1 fruit fly cellular context compared by ENCODE assay signal in genomic region chr3R:18658945-18659642, dm6.
TF ChIP-seq lines count a peak whose summit lies in the region.

TSS of gene CG31224 (minus strand) at chr3R:18659309.
TSS of gene CstF64 (plus strand) at chr3R:18659618.

TF ChIP-seq in whole organism, embryonic, 481 proteins besides CTCF, POLR2A, EP300 and RAD21 (continued from another document and continues in another):
- peak; percentile 63; the same call in 2 of the 3 replicates for TF ChIP-seq Mrtf (GFP tag; IDR thresholded peaks at IDR 0.05; lab: Robert Waterston, UW)
- peak; percentile 80 for TF ChIP-seq lmd (GFP tag; IDR thresholded peaks at IDR 0.05; lab: Robert Waterston, UW)
- TF ChIP-seq gem (tag; optimal IDR thresholded peaks at IDR 0.05; lab: Kevin White, UChicago) = peak; percentile 88
- TF ChIP-seq CG30403 (GFP tag; optimal IDR thresholded peaks at IDR 0.05; lab: Kevin White, UChicago) = peak; percentile 94
- no peak for TF ChIP-seq Doc3 (GFP tag; IDR thresholded peaks at IDR 0.05; lab: Robert Waterston, UW; ENCODE audit: partially characterized antibody)
- peak; percentile 55 for TF ChIP-seq gfzf (GFP tag; optimal IDR thresholded peaks at IDR 0.05; lab: Kevin White, UChicago)
- peak in 1 of 2 experiments; percentile 49 for TF ChIP-seq insv (GFP tag; optimal IDR thresholded peaks at IDR 0.05; lab: Kevin White, UChicago)
- peak; percentile 84 for TF ChIP-seq zen (tag; optimal IDR thresholded peaks at IDR 0.05; lab: Kevin White, UChicago)
- TF ChIP-seq Stat92E (GFP tag; optimal IDR thresholded peaks at IDR 0.05; lab: Kevin White, UChicago) = peak in 1 of 3 experiments; percentile 73
- TF ChIP-seq CG15514 (GFP tag; optimal IDR thresholded peaks at IDR 0.05; lab: Kevin White, UChicago) = peak; percentile 70
- peak; percentile 74 for TF ChIP-seq CG4404 (GFP tag; IDR thresholded peaks at IDR 0.05; lab: Robert Waterston, UW)
- peak; percentile 84 for TF ChIP-seq Fer1 (GFP tag; optimal IDR thresholded peaks at IDR 0.05; lab: Kevin White, UChicago)
- peak; percentile 55 for TF ChIP-seq croc (GFP tag; conservative IDR thresholded peaks at IDR 0.05; lab: Robert Waterston, UW)
- peak; percentile 88 for TF ChIP-seq luna (GFP tag; optimal IDR thresholded peaks at IDR 0.05; lab: Kevin White, UChicago)
- TF ChIP-seq ham (GFP tag; IDR thresholded peaks at IDR 0.05; lab: Robert Waterston, UW) = no peak
- no peak for TF ChIP-seq D19A (tag; optimal IDR thresholded peaks at IDR 0.05; lab: Kevin White, UChicago)
- TF ChIP-seq lov (optimal IDR thresholded peaks at IDR 0.05; lab: Kevin White, UChicago) = no peak
- peak; percentile 50; the same call in 1 of the 3 replicates for TF ChIP-seq lov (GFP tag; IDR thresholded peaks at IDR 0.05; lab: Robert Waterston, UW)
- TF ChIP-seq CG16813 (GFP tag; IDR thresholded peaks at IDR 0.05; lab: Robert Waterston, UW; ENCODE audit: partially characterized antibody) = peak; percentile 34; the same call in 1 of the 3 replicates
- peak; percentile 90 to 93 for TF ChIP-seq dpn (GFP tag; optimal IDR thresholded peaks at IDR 0.05; lab: Kevin White, UChicago)
- TF ChIP-seq ase (GFP tag; IDR thresholded peaks at IDR 0.05; lab: Robert Waterston, UW) = peak; percentile 72; the same call in 2 of the 3 replicates
- TF ChIP-seq Rx (GFP tag; IDR thresholded peaks at IDR 0.05; lab: Robert Waterston, UW) = peak; percentile 74
- TF ChIP-seq CG6683 (GFP tag; optimal IDR thresholded peaks at IDR 0.05; lab: Kevin White, UChicago) = peak; percentile 59
- TF ChIP-seq fd64A (GFP tag; optimal IDR thresholded peaks at IDR 0.05; lab: Kevin White, UChicago) = peak; percentile 60
- TF ChIP-seq stwl (tag; optimal IDR thresholded peaks at IDR 0.05; lab: Kevin White, UChicago) = peak; percentile 68
- peak; percentile 78 for TF ChIP-seq PHDP (tag; optimal IDR thresholded peaks at IDR 0.05; lab: Kevin White, UChicago)
- TF ChIP-seq caup (GFP tag; optimal IDR thresholded peaks at IDR 0.05; lab: Kevin White, UChicago; ENCODE audit: severe bottlenecking) = peak; percentile 86
- no peak for TF ChIP-seq ash1 (GFP tag; optimal IDR thresholded peaks at IDR 0.05; lab: Kevin White, UChicago)
- no peak for TF ChIP-seq Neu2 (GFP tag; optimal IDR thresholded peaks at IDR 0.05; lab: Kevin White, UChicago; ENCODE audit: borderline replicate concordance)
- TF ChIP-seq ems (GFP tag; optimal IDR thresholded peaks at IDR 0.05; lab: Kevin White, UChicago) = peak; percentile 90
- no peak for TF ChIP-seq pfk (GFP tag; optimal IDR thresholded peaks at IDR 0.05; lab: Kevin White, UChicago)
- TF ChIP-seq ci (GFP tag; IDR thresholded peaks at IDR 0.05; lab: Robert Waterston, UW) = peak; percentile 85
- peak; percentile 59 for TF ChIP-seq Usf (GFP tag; optimal IDR thresholded peaks at IDR 0.05; lab: Kevin White, UChicago)
- TF ChIP-seq CG6813 (GFP tag; optimal IDR thresholded peaks at IDR 0.05; lab: Kevin White, UChicago) = peak; percentile 11
- TF ChIP-seq cas (GFP tag; IDR thresholded peaks at IDR 0.05; lab: Robert Waterston, UW) = peak; percentile 51; the same call in 1 of the 2 replicates
- TF ChIP-seq CG9437 (GFP tag; optimal IDR thresholded peaks at IDR 0.05; lab: Kevin White, UChicago) = peak; percentile 71
- peak; percentile 73 for TF ChIP-seq Spps (tag; optimal IDR thresholded peaks at IDR 0.05; lab: Kevin White, UChicago)
- TF ChIP-seq CG15696 (tag; optimal IDR thresholded peaks at IDR 0.05; lab: Kevin White, UChicago) = peak; percentile 81
- no peak for TF ChIP-seq mirr (GFP tag; optimal IDR thresholded peaks at IDR 0.05; lab: Kevin White, UChicago)
- peak; percentile 88 for TF ChIP-seq CG12391 (tag; optimal IDR thresholded peaks at IDR 0.05; lab: Kevin White, UChicago)
- no peak; the same call in 1 of the 2 replicates for TF ChIP-seq danr (GFP tag; IDR thresholded peaks at IDR 0.05; lab: Robert Waterston, UW)
- peak; percentile 57 for TF ChIP-seq org-1 (GFP tag; optimal IDR thresholded peaks at IDR 0.05; lab: Kevin White, UChicago)
- peak; percentile 55; the same call in 1 of the 2 replicates for TF ChIP-seq CG5953 (GFP tag; IDR thresholded peaks at IDR 0.05; lab: Robert Waterston, UW)
- TF ChIP-seq CG5180 (GFP tag; optimal IDR thresholded peaks at IDR 0.05; lab: Kevin White, UChicago) = no peak
- TF ChIP-seq CG7271 (tag; optimal IDR thresholded peaks at IDR 0.05; lab: Kevin White, UChicago) = peak; percentile 3
- peak; percentile 38 for TF ChIP-seq CrebB (tag; optimal IDR thresholded peaks at IDR 0.05; lab: Kevin White, UChicago)
- TF ChIP-seq fd102C (GFP tag; optimal IDR thresholded peaks at IDR 0.05; lab: Kevin White, UChicago) = peak; percentile 15
- peak; percentile 87 to 88 for TF ChIP-seq chif (GFP tag; optimal IDR thresholded peaks at IDR 0.05; lab: Kevin White, UChicago)
- TF ChIP-seq CG18262 (tag; optimal IDR thresholded peaks at IDR 0.05; lab: Kevin White, UChicago) = peak; percentile 81
- peak; percentile 79 for TF ChIP-seq HmgZ (tag; optimal IDR thresholded peaks at IDR 0.05; lab: Kevin White, UChicago)
- peak; percentile 87 for TF ChIP-seq bab2 (GFP tag; optimal IDR thresholded peaks at IDR 0.05; lab: Kevin White, UChicago)
- TF ChIP-seq GATAe (GFP tag; conservative IDR thresholded peaks at IDR 0.05; lab: Robert Waterston, UW) = 0 out of 2 replicates have a peak, but pooled peaks have one; percentile 51
- TF ChIP-seq zfh2 (GFP tag; optimal IDR thresholded peaks at IDR 0.05; lab: Kevin White, UChicago) = peak; percentile 90
- no peak for TF ChIP-seq pita (GFP tag; optimal IDR thresholded peaks at IDR 0.05; lab: Kevin White, UChicago)
- no peak for TF ChIP-seq tll (GFP tag; optimal IDR thresholded peaks at IDR 0.05; lab: Kevin White, UChicago)
- TF ChIP-seq Bteb2 (GFP tag; optimal IDR thresholded peaks at IDR 0.05; lab: Kevin White, UChicago) = peak; percentile 88
- peak; percentile 89 for TF ChIP-seq CG10654 (GFP tag; optimal IDR thresholded peaks at IDR 0.05; lab: Kevin White, UChicago)
- TF ChIP-seq wor (GFP tag; IDR thresholded peaks at IDR 0.05; lab: Robert Waterston, UW) = peak; percentile 71
- no peak for TF ChIP-seq wek (GFP tag; optimal IDR thresholded peaks at IDR 0.05; lab: Kevin White, UChicago)
- peak; percentile 84 for TF ChIP-seq CG4282 (GFP tag; optimal IDR thresholded peaks at IDR 0.05; lab: Kevin White, UChicago)
- TF ChIP-seq CG31365 (tag; optimal IDR thresholded peaks at IDR 0.05; lab: Kevin White, UChicago) = peak; percentile 25
- TF ChIP-seq ATbp (GFP tag; optimal IDR thresholded peaks at IDR 0.05; lab: Kevin White, UChicago) = peak; percentile 35
- peak; percentile 83 for TF ChIP-seq sug (tag; optimal IDR thresholded peaks at IDR 0.05; lab: Kevin White, UChicago)
- 0 out of 3 replicates have a peak, but pooled peaks have one; percentile 4 for TF ChIP-seq sr (GFP tag; IDR thresholded peaks at IDR 0.05; lab: Robert Waterston, UW)
- peak; percentile 75 for TF ChIP-seq CG9876 (GFP tag; optimal IDR thresholded peaks at IDR 0.05; lab: Kevin White, UChicago)
- peak; percentile 80 for TF ChIP-seq chm (GFP tag; IDR thresholded peaks at IDR 0.05; lab: Robert Waterston, UW)
- peak; percentile 92 for TF ChIP-seq CHES-1-like (GFP tag; optimal IDR thresholded peaks at IDR 0.05; lab: Kevin White, UChicago)
- no peak for TF ChIP-seq zf30C (GFP tag; optimal IDR thresholded peaks at IDR 0.05; lab: Kevin White, UChicago)
- peak; percentile 66 for TF ChIP-seq p53 (GFP tag; optimal IDR thresholded peaks at IDR 0.05; lab: Kevin White, UChicago)
- TF ChIP-seq Xrp1 (GFP tag; IDR thresholded peaks at IDR 0.05; lab: Robert Waterston, UW) = peak; percentile 84
- peak; percentile 82 for TF ChIP-seq repo (GFP tag; optimal IDR thresholded peaks at IDR 0.05; lab: Kevin White, UChicago)
- no peak for TF ChIP-seq CG3407 (GFP tag; optimal IDR thresholded peaks at IDR 0.05; lab: Kevin White, UChicago)
- TF ChIP-seq unc-4 (GFP tag; IDR thresholded peaks at IDR 0.05; lab: Robert Waterston, UW; ENCODE audit: partially characterized antibody) = no peak; the same call in 1 of the 2 replicates
- TF ChIP-seq btn (GFP tag; optimal IDR thresholded peaks at IDR 0.05; lab: Kevin White, UChicago) = peak; percentile 79
- TF ChIP-seq D (optimal IDR thresholded peaks at IDR 0.05; lab: Kevin White, UChicago) = no peak
- peak; percentile 67 for TF ChIP-seq D (GFP tag; optimal IDR thresholded peaks at IDR 0.05; lab: Kevin White, UChicago)
- peak; percentile 66 for TF ChIP-seq CG17186 (GFP tag; optimal IDR thresholded peaks at IDR 0.05; lab: Kevin White, UChicago)
- TF ChIP-seq CG12769 (tag; optimal IDR thresholded peaks at IDR 0.05; lab: Kevin White, UChicago) = no peak
- no peak for TF ChIP-seq nau (GFP tag; optimal IDR thresholded peaks at IDR 0.05; lab: Kevin White, UChicago)
- peak; percentile 73 for TF ChIP-seq Blimp-1 (GFP tag; optimal IDR thresholded peaks at IDR 0.05; lab: Kevin White, UChicago)
- peak; percentile 83 for TF ChIP-seq unpg (GFP tag; optimal IDR thresholded peaks at IDR 0.05; lab: Kevin White, UChicago)
- peak; percentile 81 for TF ChIP-seq Bdp1 (GFP tag; optimal IDR thresholded peaks at IDR 0.05; lab: Kevin White, UChicago)
- peak; percentile 54 for TF ChIP-seq CG12299 (tag; optimal IDR thresholded peaks at IDR 0.05; lab: Kevin White, UChicago)
- no peak for TF ChIP-seq CG12071 (GFP tag; optimal IDR thresholded peaks at IDR 0.05; lab: Kevin White, UChicago)
- peak; percentile 86 for TF ChIP-seq Chrac-16 (GFP tag; optimal IDR thresholded peaks at IDR 0.05; lab: Kevin White, UChicago)
- peak; percentile 81 for TF ChIP-seq CG12744 (GFP tag; optimal IDR thresholded peaks at IDR 0.05; lab: Kevin White, UChicago)
- TF ChIP-seq Dip3 (GFP tag; optimal IDR thresholded peaks at IDR 0.05; lab: Kevin White, UChicago) = peak; percentile 89
- TF ChIP-seq CoRest (tag; optimal IDR thresholded peaks at IDR 0.05; lab: Kevin White, UChicago) = peak; percentile 87
- no peak for TF ChIP-seq hb (GFP tag; IDR thresholded peaks at IDR 0.05; lab: Robert Waterston, UW; ENCODE audit: partially characterized antibody)
- TF ChIP-seq Hr78 (GFP tag; optimal IDR thresholded peaks at IDR 0.05; lab: Kevin White, UChicago) = no peak
- TF ChIP-seq Dp (GFP tag; optimal IDR thresholded peaks at IDR 0.05; lab: Kevin White, UChicago) = peak; percentile 23
- TF ChIP-seq CG30431 (GFP tag; optimal IDR thresholded peaks at IDR 0.05; lab: Kevin White, UChicago) = peak; percentile 56
- TF ChIP-seq Adf1 (GFP tag; IDR thresholded peaks at IDR 0.05; lab: Robert Waterston, UW) = no peak
- peak; percentile 36 for TF ChIP-seq salm (tag; optimal IDR thresholded peaks at IDR 0.05; lab: Kevin White, UChicago)
- TF ChIP-seq tap (tag; optimal IDR thresholded peaks at IDR 0.05; lab: Kevin White, UChicago) = no peak
- TF ChIP-seq bigmax (GFP tag; optimal IDR thresholded peaks at IDR 0.05; lab: Kevin White, UChicago) = no peak
- peak; percentile 58 for TF ChIP-seq CG3995 (GFP tag; optimal IDR thresholded peaks at IDR 0.05; lab: Kevin White, UChicago)
- TF ChIP-seq NK7.1 (GFP tag; optimal IDR thresholded peaks at IDR 0.05; lab: Kevin White, UChicago) = peak; percentile 79
- peak; percentile 47 for TF ChIP-seq en (GFP tag; optimal IDR thresholded peaks at IDR 0.05; lab: Kevin White, UChicago)
- no peak for TF ChIP-seq hbn (GFP tag; IDR thresholded peaks at IDR 0.05; lab: Robert Waterston, UW; ENCODE audit: partially characterized antibody)
- no peak for TF ChIP-seq CG10209 (GFP tag; optimal IDR thresholded peaks at IDR 0.05; lab: Kevin White, UChicago)
- peak; percentile 63; the same call in 1 of the 2 replicates for TF ChIP-seq Oaz (GFP tag; IDR thresholded peaks at IDR 0.05; lab: Robert Waterston, UW)
- peak; percentile 76 for TF ChIP-seq CG30020 (tag; optimal IDR thresholded peaks at IDR 0.05; lab: Kevin White, UChicago)
- TF ChIP-seq Ptx1 (GFP tag; IDR thresholded peaks at IDR 0.05; lab: Robert Waterston, UW) = peak; percentile 85
- TF ChIP-seq CG17328 (GFP tag; IDR thresholded peaks at IDR 0.05; lab: Robert Waterston, UW) = peak; percentile 83
- TF ChIP-seq dysf (GFP tag; IDR thresholded peaks at IDR 0.05; lab: Robert Waterston, UW) = peak; percentile 80
- peak; percentile 79 for TF ChIP-seq CG8765 (GFP tag; IDR thresholded peaks at IDR 0.05; lab: Robert Waterston, UW)
- peak; percentile 67 for TF ChIP-seq CG2875 (GFP tag; optimal IDR thresholded peaks at IDR 0.05; lab: Kevin White, UChicago)
- TF ChIP-seq CG11504 (tag; optimal IDR thresholded peaks at IDR 0.05; lab: Kevin White, UChicago) = no peak
- peak; percentile 79 for TF ChIP-seq fd96Cb (tag; optimal IDR thresholded peaks at IDR 0.05; lab: Kevin White, UChicago)
- TF ChIP-seq HLHmδ (GFP tag; optimal IDR thresholded peaks at IDR 0.05; lab: Kevin White, UChicago) = no peak
- TF ChIP-seq CG1603 (tag; optimal IDR thresholded peaks at IDR 0.05; lab: Kevin White, UChicago) = no peak
- peak; percentile 84 for TF ChIP-seq Camta (GFP tag; optimal IDR thresholded peaks at IDR 0.05; lab: Kevin White, UChicago)
- peak; percentile 72 for TF ChIP-seq klu (GFP tag; IDR thresholded peaks at IDR 0.05; lab: Robert Waterston, UW)
- peak; percentile 71 for TF ChIP-seq peb (GFP tag; IDR thresholded peaks at IDR 0.05; lab: Robert Waterston, UW)
- peak; percentile 88 for TF ChIP-seq CG7786 (GFP tag; optimal IDR thresholded peaks at IDR 0.05; lab: Kevin White, UChicago)
- TF ChIP-seq CG4707 (GFP tag; optimal IDR thresholded peaks at IDR 0.05; lab: Kevin White, UChicago) = no peak
- peak; percentile 76 for TF ChIP-seq Aef1 (GFP tag; IDR thresholded peaks at IDR 0.05; lab: Robert Waterston, UW)
- TF ChIP-seq twi (tag; optimal IDR thresholded peaks at IDR 0.05; lab: Kevin White, UChicago) = peak; percentile 67
- peak; percentile 83 for TF ChIP-seq CG1792 (GFP tag; optimal IDR thresholded peaks at IDR 0.05; lab: Kevin White, UChicago)
- TF ChIP-seq CG9932 (GFP tag; IDR thresholded peaks at IDR 0.05; lab: Robert Waterston, UW) = peak; percentile 93
- peak; percentile 54; the same call in 1 of the 2 replicates for TF ChIP-seq Taf1 (GFP tag; IDR thresholded peaks at IDR 0.05; lab: Robert Waterston, UW)
- peak; percentile 80 for TF ChIP-seq Dad (GFP tag; optimal IDR thresholded peaks at IDR 0.05; lab: Kevin White, UChicago)
- TF ChIP-seq CG4424 (GFP tag; optimal IDR thresholded peaks at IDR 0.05; lab: Kevin White, UChicago) = peak; percentile 83
- peak; percentile 66; the same call in 1 of the 2 replicates for TF ChIP-seq CG32767 (GFP tag; IDR thresholded peaks at IDR 0.05; lab: Robert Waterston, UW)
- TF ChIP-seq esg (GFP tag; conservative IDR thresholded peaks at IDR 0.05; lab: Robert Waterston, UW) = peak; percentile 68
- no peak for TF ChIP-seq sqz (GFP tag; optimal IDR thresholded peaks at IDR 0.05; lab: Kevin White, UChicago)
- TF ChIP-seq emc (GFP tag; optimal IDR thresholded peaks at IDR 0.05; lab: Kevin White, UChicago) = peak; percentile 36
- TF ChIP-seq onecut (GFP tag; IDR thresholded peaks at IDR 0.05; lab: Robert Waterston, UW) = peak; percentile 15; the same call in 1 of the 2 replicates
- TF ChIP-seq Dek (tag; optimal IDR thresholded peaks at IDR 0.05; lab: Kevin White, UChicago) = no peak
